Fruit fly (Drosophila melanogaster): Measurements from ENCODE around the gene CG42762.

Gene CG42762

DNA sequence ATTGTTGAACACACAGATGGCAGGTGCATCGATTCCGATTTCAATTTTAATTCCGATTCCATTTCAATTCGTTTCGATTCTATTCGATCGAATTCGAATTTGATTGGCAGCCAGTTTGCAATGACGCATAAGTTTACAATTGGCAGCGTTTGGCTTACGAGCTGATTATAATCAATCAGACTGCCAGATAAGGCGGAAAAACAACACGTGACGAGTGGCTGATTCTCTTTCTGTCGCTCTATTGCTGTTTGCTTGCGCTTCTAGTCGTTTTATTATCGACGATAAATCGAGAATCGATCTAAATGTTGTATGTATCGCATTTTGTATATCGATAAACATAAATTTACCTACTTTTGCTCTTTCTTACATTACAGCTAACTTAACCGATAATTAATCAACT is 39.1 kb downstream of the CG42762 start:
- TF ChIP-seq fd59A (GFP tag; optimal IDR thresholded peaks at IDR 0.05) (no peak), pdm3 (GFP tag; optimal IDR thresholded peaks at IDR 0.05) (no peak), CG11762 (GFP tag; optimal IDR thresholded peaks at IDR 0.05; ENCODE audit: insufficient read depth) (no peak), Hr4 (GFP tag; optimal IDR thresholded peaks at IDR 0.05) (no peak), salr (GFP tag; optimal IDR thresholded peaks at IDR 0.05) (no peak), CG6792 (GFP tag; optimal IDR thresholded peaks at IDR 0.05) (no peak), spab (GFP tag; optimal IDR thresholded peaks at IDR 0.05) (no peak), CG6808 (GFP tag; optimal IDR thresholded peaks at IDR 0.05) (no peak), CG1621 (tag; optimal IDR thresholded peaks at IDR 0.05) (no peak)

DNA sequence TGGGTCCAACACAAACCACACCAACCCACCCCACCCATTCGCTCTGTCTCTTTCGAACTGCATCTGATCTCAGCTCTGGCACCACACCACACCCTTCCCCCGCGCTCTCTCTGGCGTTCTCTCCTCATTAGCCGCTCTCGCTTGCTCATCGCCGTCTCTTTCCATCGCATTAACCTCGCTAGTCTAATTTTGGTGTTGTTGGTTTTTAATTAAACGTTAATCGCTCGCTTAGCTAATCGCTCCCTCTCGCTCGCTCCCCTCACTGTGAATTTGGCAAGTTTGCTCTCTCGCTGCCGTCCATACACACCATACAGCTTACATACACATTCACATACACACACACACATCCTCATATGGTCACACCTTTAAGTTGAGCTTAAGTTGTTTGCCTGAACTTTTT is 39.8 kb downstream of the CG42762 start:
- no peak for TF ChIP-seq Hr4 (GFP tag; optimal IDR thresholded peaks at IDR 0.05)
- TF ChIP-seq CG3032 (tag; optimal IDR thresholded peaks at IDR 0.05) = no peak
- TF ChIP-seq fd85E (GFP tag; optimal IDR thresholded peaks at IDR 0.05) = no peak
- no peak for TF ChIP-seq net (GFP tag; optimal IDR thresholded peaks at IDR 0.05)
- peak; percentile 17 for TF ChIP-seq vri (GFP tag; optimal IDR thresholded peaks at IDR 0.05)

DNA sequence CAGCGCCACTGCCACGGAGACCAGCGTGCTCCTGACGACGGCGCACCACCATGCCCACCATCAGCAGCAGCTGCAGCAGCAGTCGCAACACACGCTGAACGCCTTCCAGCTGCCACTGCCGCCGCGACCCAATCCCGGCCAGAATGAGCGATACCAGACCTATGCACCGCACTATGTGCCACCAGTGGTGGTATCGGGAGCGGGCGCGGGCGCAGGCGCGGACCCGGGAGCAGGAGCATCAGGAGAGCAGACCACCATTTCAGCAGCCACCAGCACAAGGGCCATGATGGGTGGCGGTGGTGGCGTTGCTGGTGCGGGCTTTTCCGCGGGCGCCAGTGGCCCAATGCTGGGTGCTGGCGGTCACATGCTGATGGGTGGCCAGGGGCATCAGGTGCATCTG is 40.8 kb downstream of the CG42762 start:
- TF ChIP-seq eg (GFP tag; IDR thresholded peaks at IDR 0.05) = no peak
- TF ChIP-seq Sox15 (GFP tag; optimal IDR thresholded peaks at IDR 0.05) = no peak
- no peak for TF ChIP-seq Met (GFP tag; optimal IDR thresholded peaks at IDR 0.05)

DNA sequence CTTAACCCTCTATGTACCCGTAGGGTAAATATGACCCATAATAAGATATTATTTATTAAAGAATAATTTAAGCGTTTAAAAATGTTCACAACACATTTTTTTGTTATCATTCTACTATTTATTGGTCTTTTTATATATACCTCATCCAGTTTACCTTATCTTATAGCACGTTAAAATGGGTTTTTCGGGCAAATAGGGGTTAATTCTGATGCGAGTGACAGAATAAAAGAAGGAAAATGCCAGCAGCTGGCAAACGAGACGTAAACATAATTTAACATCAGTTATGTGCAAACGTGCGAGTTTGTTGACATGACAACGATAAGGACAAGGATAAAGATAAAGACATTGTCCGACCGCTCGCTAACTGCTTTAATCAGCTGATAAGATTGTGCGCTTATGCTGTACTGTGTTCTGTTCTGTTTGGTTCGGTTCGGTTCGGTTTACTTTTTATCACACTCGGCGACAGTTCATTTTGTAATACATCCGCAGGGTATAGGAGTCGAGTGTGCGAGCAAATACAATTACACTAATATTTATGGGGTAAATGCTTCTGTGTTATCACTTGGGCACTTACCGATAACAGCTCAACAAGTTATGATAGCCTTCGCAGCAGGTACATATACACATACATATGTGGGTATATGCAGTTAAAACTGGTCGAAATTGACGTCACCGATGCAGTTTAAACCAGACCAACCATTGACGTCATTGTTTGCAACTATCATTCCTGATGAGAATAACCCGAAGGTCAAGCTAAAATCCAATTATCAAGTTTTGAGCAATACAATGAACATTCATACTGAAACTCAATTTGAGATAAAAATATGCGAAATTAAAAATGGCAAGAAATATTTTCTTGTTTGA is 43.1 kb downstream of the CG42762 start:
- no peak for TF ChIP-seq Hr38 (GFP tag; optimal IDR thresholded peaks at IDR 0.05)
- TF ChIP-seq lz (GFP tag; optimal IDR thresholded peaks at IDR 0.05) = peak; percentile 17
- TF ChIP-seq CG10631 (GFP tag; optimal IDR thresholded peaks at IDR 0.05) = peak; percentile 18
- TF ChIP-seq Lpt (GFP tag; optimal IDR thresholded peaks at IDR 0.05) = no peak
- TF ChIP-seq CG3032 (tag; optimal IDR thresholded peaks at IDR 0.05) = peak; percentile 32
- TF ChIP-seq CG6808 (GFP tag; optimal IDR thresholded peaks at IDR 0.05) = peak; percentile 11
- TF ChIP-seq Hr39 (GFP tag; optimal IDR thresholded peaks at IDR 0.05) = no peak
- TF ChIP-seq vri (GFP tag; optimal IDR thresholded peaks at IDR 0.05) = peak; percentile 97
- no peak for TF ChIP-seq CG32006 (GFP tag; optimal IDR thresholded peaks at IDR 0.05)
- TF ChIP-seq fd85E (GFP tag; optimal IDR thresholded peaks at IDR 0.05) = no peak
- TF ChIP-seq dsx (GFP tag; optimal IDR thresholded peaks at IDR 0.05; ENCODE audit: poor library complexity, severe bottlenecking) = no peak
- peak; percentile 85 for TF ChIP-seq fkh (GFP tag; optimal IDR thresholded peaks at IDR 0.05)
- TF ChIP-seq cyc (GFP tag; optimal IDR thresholded peaks at IDR 0.05) = peak; percentile 42
- TF ChIP-seq CG6276 (GFP tag; optimal IDR thresholded peaks at IDR 0.05) = peak; percentile 55
- no peak for TF ChIP-seq CG10669 (GFP tag; optimal IDR thresholded peaks at IDR 0.05)
- peak; percentile 8 for TF ChIP-seq CG8632 (GFP tag; optimal IDR thresholded peaks at IDR 0.05)
- no peak for TF ChIP-seq dac (GFP tag; optimal IDR thresholded peaks at IDR 0.05)
- peak; percentile 56 for TF ChIP-seq CG15336 (GFP tag; IDR thresholded peaks at IDR 0.05)
- no peak for TF ChIP-seq Ets21C (GFP tag; optimal IDR thresholded peaks at IDR 0.05)
- TF ChIP-seq esn (GFP tag; optimal IDR thresholded peaks at IDR 0.05) = peak; percentile 45
- peak in 1 of 2 experiments; percentile 48 for TF ChIP-seq ss (GFP tag; optimal IDR thresholded peaks at IDR 0.05)
- TF ChIP-seq CG3919 (GFP tag; optimal IDR thresholded peaks at IDR 0.05) = no peak
- peak; percentile 26 for TF ChIP-seq Eip93F (GFP tag; optimal IDR thresholded peaks at IDR 0.05)
- peak; percentile 59 for TF ChIP-seq Smox (GFP tag; optimal IDR thresholded peaks at IDR 0.05)
- no peak for TF ChIP-seq eg (GFP tag; IDR thresholded peaks at IDR 0.05)
- no peak for TF ChIP-seq CG6792 (GFP tag; optimal IDR thresholded peaks at IDR 0.05)
- peak; percentile 56; the same call in 2 of the 3 replicates for TF ChIP-seq CG8119 (GFP tag; IDR thresholded peaks at IDR 0.05)
- TF ChIP-seq svp (GFP tag) = peak; percentile 81
- no peak for TF ChIP-seq Blimp-1 (GFP tag; optimal IDR thresholded peaks at IDR 0.05)
- TF ChIP-seq Gug (GFP tag; IDR thresholded peaks at IDR 0.05) = no peak
- TF ChIP-seq Met (GFP tag; optimal IDR thresholded peaks at IDR 0.05) = peak; percentile 60
- peak; percentile 46 for TF ChIP-seq pdm3 (GFP tag; optimal IDR thresholded peaks at IDR 0.05)
- TF ChIP-seq fd59A (GFP tag; optimal IDR thresholded peaks at IDR 0.05) = no peak
- peak; percentile 75 for TF ChIP-seq Eip78C (GFP tag)
- no peak for TF ChIP-seq CG31627 (GFP tag; optimal IDR thresholded peaks at IDR 0.05)
- TF ChIP-seq CG34406 (GFP tag; optimal IDR thresholded peaks at IDR 0.05) = peak; percentile 44
